Worm (Caenorhabditis elegans): Measurements from ENCODE around the gene ppm-1.D.

Gene ppm-1.D

ce11 chrIII:2308026-2308425 lies 23.3 kb upstream of the ppm-1.D start, which contains the start of the genes fbxa-1 and Y54F10BM.20:
Gene fbxa-1, minus strand, starts transcription at chrIII:2308126.
Gene Y54F10BM.20, plus strand, starts transcription at chrIII:2308256.
- TF ChIP-seq ZK337.2 (GFP tag; IDR thresholded peaks at IDR 0.05) (no peak), unc-62 (GFP tag; optimal IDR thresholded peaks at IDR 0.05 in 1 of 2) (no peak), unc-62 (tag; optimal IDR thresholded peaks at IDR 0.05) (no peak), zip-2 (tag; optimal IDR thresholded peaks at IDR 0.05) (no peak), pqm-1 (tag; optimal IDR thresholded peaks at IDR 0.05) (no peak), lin-29 (GFP tag; IDR thresholded peaks at IDR 0.05) (no peak), egl-27 (tag; optimal IDR thresholded peaks at IDR 0.05) (no peak), nhr-42 (GFP tag; IDR thresholded peaks at IDR 0.05) (no peak), mdt-29 (GFP tag; IDR thresholded peaks at IDR 0.05) (no peak), ceh-20 (GFP tag; IDR thresholded peaks at IDR 0.05) (no peak), F37D6.2 (tag; optimal IDR thresholded peaks at IDR 0.05) (no peak), fos-1 (tag; optimal IDR thresholded peaks at IDR 0.05) (no peak), nhr-48 (tag; optimal IDR thresholded peaks at IDR 0.05) (no peak), F44E2.7 (GFP tag; IDR thresholded peaks at IDR 0.05) (no peak), nhr-41 (GFP tag; IDR thresholded peaks at IDR 0.05) (no peak), zag-1 (tag; optimal IDR thresholded peaks at IDR 0.05) (no peak), F10B5.3 (tag; optimal IDR thresholded peaks at IDR 0.05) (no peak)

DNA sequence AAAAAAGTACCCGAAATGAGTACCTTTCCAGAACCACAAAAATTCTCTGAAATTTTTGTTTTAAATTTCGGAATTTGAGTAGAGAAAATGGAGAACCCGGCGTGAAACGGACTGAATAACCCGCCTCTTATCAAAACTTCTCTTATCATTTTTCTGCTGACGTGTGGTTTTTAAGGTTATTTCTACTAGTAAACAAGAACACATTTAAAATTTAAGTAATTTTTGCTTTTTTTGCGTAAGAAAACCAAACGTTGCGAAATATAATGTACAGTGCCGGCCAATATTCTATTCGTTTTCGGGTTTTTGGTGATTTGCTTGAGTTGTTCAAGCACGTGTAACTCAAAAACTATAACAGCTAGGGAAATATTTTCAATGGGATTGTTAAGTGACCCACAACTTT lies 20.4 kb upstream of the ppm-1.D start:
- TF ChIP-seq F37D6.2 (tag; optimal IDR thresholded peaks at IDR 0.05) (no peak), hmg-1.1 (GFP tag; IDR thresholded peaks at IDR 0.05) (no peak), saeg-2 (GFP tag; IDR thresholded peaks at IDR 0.05) (no peak), Y105C5A.15 (GFP tag; IDR thresholded peaks at IDR 0.05) (no peak), dve-1 (tag; optimal IDR thresholded peaks at IDR 0.05; ENCODE audit: insufficient read depth) (peak; percentile 28), daf-16 (GFP tag; optimal IDR thresholded peaks at IDR 0.05) (no peak), daf-16 (tag; optimal IDR thresholded peaks at IDR 0.05) (peak; percentile 69), lin-1 (GFP tag; IDR thresholded peaks at IDR 0.05) (no peak), Y48G9A.11 (GFP tag; IDR thresholded peaks at IDR 0.05) (no peak), unc-62 (GFP tag; optimal IDR thresholded peaks at IDR 0.05 in 1 of 2) (no peak), unc-62 (tag; optimal IDR thresholded peaks at IDR 0.05) (no peak), hif-1 (tag; optimal IDR thresholded peaks at IDR 0.05) (peak in 1 of 2 experiments; percentile 24), F49E8.2 (tag; optimal IDR thresholded peaks at IDR 0.05; ENCODE audit: borderline replicate concordance) (no peak)

ce11 chrIII:2313985-2314494 lies 17.3 kb upstream of the ppm-1.D start, which contains the start of the genes fbxa-66 and iffb-1:
Gene fbxa-66, minus strand, starts transcription at chrIII:2314035.
Gene iffb-1, plus strand, starts transcription at chrIII:2314436.
- TF ChIP-seq lin-38 (GFP tag; IDR thresholded peaks at IDR 0.05): peak; percentile 47
- peak; percentile 60 for TF ChIP-seq dpl-1 (GFP tag; optimal IDR thresholded peaks at IDR 0.05)
- TF ChIP-seq jun-1 (tag; optimal IDR thresholded peaks at IDR 0.05): no peak

ce11 chrIII:2314678-2315077 lies 16.7 kb upstream of the ppm-1.D start:
- TF ChIP-seq set-16 (GFP tag; IDR thresholded peaks at IDR 0.05) (peak; percentile 86), aha-1 (tag) (peak; percentile 83), unc-62 (GFP tag; optimal IDR thresholded peaks at IDR 0.05 in 1 of 2) (peak in 1 of 2 experiments; percentile 41), unc-62 (tag; optimal IDR thresholded peaks at IDR 0.05) (no peak), nhr-25 (tag; optimal IDR thresholded peaks at IDR 0.05; ENCODE audit: borderline replicate concordance, insufficient read depth) (no peak)

- TF ChIP-seq nhr-48 (tag; optimal IDR thresholded peaks at IDR 0.05) (no peak), Y75B8A.6 (GFP tag; IDR thresholded peaks at IDR 0.05) (no peak), dmd-6 (GFP tag; IDR thresholded peaks at IDR 0.05) (no peak), unc-62 (GFP tag; optimal IDR thresholded peaks at IDR 0.05 in 1 of 2) (peak in 1 of 2 experiments; percentile 9), unc-62 (tag; optimal IDR thresholded peaks at IDR 0.05) (no peak), Y48G9A.11 (GFP tag; IDR thresholded peaks at IDR 0.05) (no peak), set-16 (GFP tag; IDR thresholded peaks at IDR 0.05) (peak; percentile 84)
These were observed 14.9 kb upstream of the ppm-1.D start for ce11 chrIII:2316439-2316838.
